Comparison of ENCODE assay signal across 2 fruit fly cellular contexts in genomic region chrX:2296230-2297044, dm6.
TF ChIP-seq lines count a peak whose summit lies in the region.

No protein-coding gene starts in this region.

TF ChIP-seq in whole organism, embryonic, 481 proteins besides CTCF, POLR2A, EP300 and RAD21 (continued from another document and continues in another):
- TF ChIP-seq lbe (GFP tag; optimal IDR thresholded peaks at IDR 0.05; lab: Kevin White, UChicago) = peak; percentile 58
- TF ChIP-seq bigmax (GFP tag; optimal IDR thresholded peaks at IDR 0.05; lab: Kevin White, UChicago) = no peak
- TF ChIP-seq Deaf1 (tag; optimal IDR thresholded peaks at IDR 0.05; lab: Kevin White, UChicago) = peak; percentile 72
- peak; percentile 92 for TF ChIP-seq CG12104 (GFP tag; optimal IDR thresholded peaks at IDR 0.05; lab: Kevin White, UChicago)
- peak; percentile 88 for TF ChIP-seq twi (tag; optimal IDR thresholded peaks at IDR 0.05; lab: Kevin White, UChicago)
- TF ChIP-seq sisA (GFP tag; IDR thresholded peaks at IDR 0.05; lab: Robert Waterston, UW) = peak; percentile 77
- TF ChIP-seq CG3838 (GFP tag; optimal IDR thresholded peaks at IDR 0.05; lab: Kevin White, UChicago) = peak; percentile 80
- TF ChIP-seq Poxn (GFP tag; IDR thresholded peaks at IDR 0.05; lab: Robert Waterston, UW) = peak; percentile 6; the same call in 1 of the 2 replicates
- peak; percentile 51; the same call in 1 of the 2 replicates for TF ChIP-seq CG11696 (GFP tag; IDR thresholded peaks at IDR 0.05; lab: Robert Waterston, UW)
- TF ChIP-seq pho (GFP tag; optimal IDR thresholded peaks at IDR 0.05; lab: Kevin White, UChicago) = peak; percentile 91
- TF ChIP-seq gce (GFP tag; IDR thresholded peaks at IDR 0.05; lab: Robert Waterston, UW) = peak; percentile 46; the same call in 1 of the 3 replicates
- TF ChIP-seq wek (GFP tag; optimal IDR thresholded peaks at IDR 0.05; lab: Kevin White, UChicago) = peak; percentile 73
- peak; percentile 89 for TF ChIP-seq gcm (GFP tag; optimal IDR thresholded peaks at IDR 0.05; lab: Kevin White, UChicago)
- TF ChIP-seq Six4 (GFP tag; optimal IDR thresholded peaks at IDR 0.05; lab: Kevin White, UChicago) = peak; percentile 93
- TF ChIP-seq CG4404 (GFP tag; IDR thresholded peaks at IDR 0.05; lab: Robert Waterston, UW) = peak; percentile 86
- no peak for TF ChIP-seq prd (optimal IDR thresholded peaks at IDR 0.05; lab: Kevin White, UChicago)
- TF ChIP-seq prd (GFP tag; IDR thresholded peaks at IDR 0.05; lab: Robert Waterston, UW) = peak; percentile 86
- TF ChIP-seq NfI (GFP tag; optimal IDR thresholded peaks at IDR 0.05; lab: Kevin White, UChicago) = peak; percentile 89
- TF ChIP-seq Atf-2 (GFP tag; optimal IDR thresholded peaks at IDR 0.05; lab: Kevin White, UChicago) = peak; percentile 97
- TF ChIP-seq knrl (GFP tag; IDR thresholded peaks at IDR 0.05; lab: Robert Waterston, UW; ENCODE audit: partially characterized antibody) = no peak
- peak; percentile 76 for TF ChIP-seq CG31388 (GFP tag; optimal IDR thresholded peaks at IDR 0.05; lab: Kevin White, UChicago)
- TF ChIP-seq Sox102F (GFP tag; optimal IDR thresholded peaks at IDR 0.05; lab: Kevin White, UChicago) = peak; percentile 90
- TF ChIP-seq Usf (GFP tag; optimal IDR thresholded peaks at IDR 0.05; lab: Kevin White, UChicago) = peak; percentile 94
- peak; percentile 83 for TF ChIP-seq vfl (GFP tag; optimal IDR thresholded peaks at IDR 0.05; lab: Kevin White, UChicago)
- TF ChIP-seq CG10959 (GFP tag; IDR thresholded peaks at IDR 0.05; lab: Robert Waterston, UW) = peak; percentile 62
- TF ChIP-seq sens (GFP tag; lab: Kevin White, UChicago) = peak; percentile 99
- peak; percentile 92 for TF ChIP-seq CG10462 (GFP tag; optimal IDR thresholded peaks at IDR 0.05; lab: Kevin White, UChicago)
- no peak for TF ChIP-seq CG2129 (GFP tag; IDR thresholded peaks at IDR 0.05; lab: Robert Waterston, UW; ENCODE audit: partially characterized antibody)
- peak; percentile 79 for TF ChIP-seq tap (tag; optimal IDR thresholded peaks at IDR 0.05; lab: Kevin White, UChicago)
- TF ChIP-seq caup (GFP tag; optimal IDR thresholded peaks at IDR 0.05; lab: Kevin White, UChicago; ENCODE audit: severe bottlenecking) = peak; percentile 92
- TF ChIP-seq Opbp (GFP tag; IDR thresholded peaks at IDR 0.05; lab: Robert Waterston, UW; ENCODE audit: partially characterized antibody) = no peak
- TF ChIP-seq CG8281 (tag; optimal IDR thresholded peaks at IDR 0.05; lab: Kevin White, UChicago) = peak; percentile 80
- TF ChIP-seq Bteb2 (GFP tag; optimal IDR thresholded peaks at IDR 0.05; lab: Kevin White, UChicago) = peak; percentile 85
- TF ChIP-seq CG9932 (GFP tag; IDR thresholded peaks at IDR 0.05; lab: Robert Waterston, UW) = peak; percentile 73
- peak; percentile 96 for TF ChIP-seq crol (GFP tag; IDR thresholded peaks at IDR 0.05; lab: Robert Waterston, UW)
- TF ChIP-seq zen2 (GFP tag; IDR thresholded peaks at IDR 0.05; lab: Robert Waterston, UW; ENCODE audit: partially characterized antibody) = no peak
- peak; percentile 18; the same call in 1 of the 2 replicates for TF ChIP-seq CkIIα-i1 (GFP tag; IDR thresholded peaks at IDR 0.05; lab: Robert Waterston, UW)
- TF ChIP-seq chinmo (GFP tag; IDR thresholded peaks at IDR 0.05; lab: Robert Waterston, UW; ENCODE audit: partially characterized antibody) = peak; percentile 85; the same call in 3 of the 4 replicates
- TF ChIP-seq CG7357 (GFP tag; IDR thresholded peaks at IDR 0.05; lab: Robert Waterston, UW) = peak; percentile 80
- peak; percentile 78 for TF ChIP-seq Jarid2 (GFP tag; optimal IDR thresholded peaks at IDR 0.05; lab: Kevin White, UChicago)
- TF ChIP-seq Gug (GFP tag; IDR thresholded peaks at IDR 0.05; lab: Robert Waterston, UW) = peak; percentile 76
- no peak for TF ChIP-seq otp (GFP tag; IDR thresholded peaks at IDR 0.05; lab: Robert Waterston, UW)
- peak; percentile 64 for TF ChIP-seq ttk (GFP tag; IDR thresholded peaks at IDR 0.05; lab: Robert Waterston, UW)
- TF ChIP-seq CG14860 (GFP tag; IDR thresholded peaks at IDR 0.05; lab: Robert Waterston, UW; ENCODE audit: partially characterized antibody) = no peak
- peak; percentile 72 for TF ChIP-seq CG14965 (GFP tag; optimal IDR thresholded peaks at IDR 0.05; lab: Kevin White, UChicago; ENCODE audit: borderline replicate concordance)
- TF ChIP-seq zf30C (GFP tag; optimal IDR thresholded peaks at IDR 0.05; lab: Kevin White, UChicago) = no peak
- peak; percentile 90 for TF ChIP-seq cwo (GFP tag; optimal IDR thresholded peaks at IDR 0.05; lab: Kevin White, UChicago)
- peak; percentile 88 for TF ChIP-seq btn (GFP tag; optimal IDR thresholded peaks at IDR 0.05; lab: Kevin White, UChicago)
- no peak for TF ChIP-seq sna (GFP tag; IDR thresholded peaks at IDR 0.05; lab: Robert Waterston, UW; ENCODE audit: partially characterized antibody)
- no peak for TF ChIP-seq Sin3A (optimal IDR thresholded peaks at IDR 0.05; lab: Kevin White, UChicago)
- TF ChIP-seq CG2678 (tag; optimal IDR thresholded peaks at IDR 0.05; lab: Kevin White, UChicago) = peak; percentile 96
- peak; percentile 94 for TF ChIP-seq odd (GFP tag; optimal IDR thresholded peaks at IDR 0.05; lab: Kevin White, UChicago)
- TF ChIP-seq sd (tag; optimal IDR thresholded peaks at IDR 0.05; lab: Kevin White, UChicago) = peak; percentile 81
- peak; percentile 95 for TF ChIP-seq CG8944 (GFP tag; optimal IDR thresholded peaks at IDR 0.05; lab: Kevin White, UChicago)
- peak; percentile 97 for TF ChIP-seq Sox100B (GFP tag; optimal IDR thresholded peaks at IDR 0.05; lab: Kevin White, UChicago)
- TF ChIP-seq tgo (GFP tag; IDR thresholded peaks at IDR 0.05; lab: Robert Waterston, UW) = peak; percentile 83
- peak; percentile 45 for TF ChIP-seq CG9797 (GFP tag; optimal IDR thresholded peaks at IDR 0.05; lab: Kevin White, UChicago)
- TF ChIP-seq dmrt99B (tag; optimal IDR thresholded peaks at IDR 0.05; lab: Kevin White, UChicago) = peak; percentile 96
- peak; percentile 93 for TF ChIP-seq nerfin-1 (tag; optimal IDR thresholded peaks at IDR 0.05; lab: Kevin White, UChicago)
- TF ChIP-seq CG4282 (GFP tag; optimal IDR thresholded peaks at IDR 0.05; lab: Kevin White, UChicago) = peak; percentile 83
- TF ChIP-seq toy (GFP tag; IDR thresholded peaks at IDR 0.05; lab: Robert Waterston, UW) = no peak
- peak; percentile 41; the same call in 1 of the 2 replicates for TF ChIP-seq CG17612 (GFP tag; IDR thresholded peaks at IDR 0.05; lab: Robert Waterston, UW)
- TF ChIP-seq Hmr (GFP tag; optimal IDR thresholded peaks at IDR 0.05; lab: Kevin White, UChicago) = peak; percentile 96
- peak; percentile 77 for TF ChIP-seq slou (GFP tag; optimal IDR thresholded peaks at IDR 0.05; lab: Kevin White, UChicago)

TF ChIP-seq in whole organism, prepupa, 60 proteins besides CTCF, POLR2A, EP300 and RAD21 (continued from another document):
- peak; percentile 90 for TF ChIP-seq CG11762 (GFP tag; optimal IDR thresholded peaks at IDR 0.05; lab: Kevin White, UChicago; ENCODE audit: insufficient read depth)
- peak; percentile 96 for TF ChIP-seq CG31627 (GFP tag; optimal IDR thresholded peaks at IDR 0.05; lab: Kevin White, UChicago)
- peak; percentile 89 for TF ChIP-seq CG3032 (tag; optimal IDR thresholded peaks at IDR 0.05; lab: Kevin White, UChicago)
- TF ChIP-seq CG15336 (GFP tag; IDR thresholded peaks at IDR 0.05; lab: Robert Waterston, UW) = peak; percentile 84
- TF ChIP-seq CG4318 (GFP tag; optimal IDR thresholded peaks at IDR 0.05; lab: Kevin White, UChicago) = peak; percentile 89
- TF ChIP-seq fkh (GFP tag; optimal IDR thresholded peaks at IDR 0.05; lab: Kevin White, UChicago) = peak; percentile 74
- TF ChIP-seq OdsH (GFP tag; optimal IDR thresholded peaks at IDR 0.05; lab: Kevin White, UChicago) = peak; percentile 94
- peak; percentile 89 for TF ChIP-seq CG1621 (tag; optimal IDR thresholded peaks at IDR 0.05; lab: Kevin White, UChicago)
- TF ChIP-seq Sox102F (GFP tag; optimal IDR thresholded peaks at IDR 0.05; lab: Kevin White, UChicago) = peak; percentile 95
- TF ChIP-seq ss (GFP tag; optimal IDR thresholded peaks at IDR 0.05; lab: Kevin White, UChicago) = peak; percentile 89 to 94
